Worm (Caenorhabditis elegans): ENCODE measurements around the gene srlf-12.

ce11 chrIV:10858300-10859016 lies 33.4 kb downstream of the srlf-12 start, which contains the start of the genes T11G6.2 and hars-1:
- TF ChIP-seq B0310.2 (tag; optimal IDR thresholded peaks at IDR 0.05) (no peak), ets-7 (tag; optimal IDR thresholded peaks at IDR 0.05) (no peak), hmg-4 (GFP tag; optimal IDR thresholded peaks at IDR 0.05) (no peak), hnd-1 (tag; optimal IDR thresholded peaks at IDR 0.05) (no peak), F13C5.2 (tag; optimal IDR thresholded peaks at IDR 0.05) (no peak), scrt-1 (GFP tag; IDR thresholded peaks at IDR 0.05) (no peak), ceh-13 (GFP tag; optimal IDR thresholded peaks at IDR 0.05) (no peak), hmbx-1 (tag; optimal IDR thresholded peaks at IDR 0.05) (no peak)
